Worm (Caenorhabditis elegans) whole organism, early embryonic: ENCODE data around the gene C56E6.7.

Experiments used
- B0310.2 ChIP-seq: sonication (generic microtip); optimal IDR thresholded peaks from 2 replicates; lab custom pipeline; 2016; ENCODE audit warnings: mild to moderate bottlenecking, missing genetic modification characterization, missing compliant biosample characterization
- F13C5.2 ChIP-seq: sonication (generic microtip); optimal IDR thresholded peaks from 2 replicates; lab custom pipeline; 2017; ENCODE audit warnings: mild to moderate bottlenecking, missing genetic modification characterization, inconsistent platforms, missing compliant biosample characterization
- aly-1 ChIP-seq: sonication (generic microtip); optimal IDR thresholded peaks from 2 replicates; lab custom pipeline; 2016; ENCODE audit warnings: missing genetic modification characterization, missing compliant biosample characterization
- ama-1 ChIP-seq: fragments of 150-350 bp; optimal IDR thresholded peaks from 2 replicates; lab custom pipeline; 2014
- ceh-13 ChIP-seq: fragments of 200-800 bp; sonication (Bioruptor generic); optimal IDR thresholded peaks from 2 replicates; lab custom pipeline; 2018; ENCODE audit warnings: mild to moderate bottlenecking, missing genetic modification characterization, missing compliant biosample characterization
- ceh-36 ChIP-seq: sonication (generic microtip); optimal IDR thresholded peaks from 2 replicates; lab custom pipeline; 2016; ENCODE audit warnings: missing genetic modification characterization, inconsistent platforms, missing compliant biosample characterization
- ets-7 ChIP-seq: sonication (generic microtip); optimal IDR thresholded peaks from 2 replicates; lab custom pipeline; 2016; ENCODE audit warnings: missing genotype, missing genetic modification characterization, missing compliant biosample characterization
- flt-1 ChIP-seq: fragments of 200-800 bp; sonication (Bioruptor generic); IDR thresholded peaks from 2 replicates; pipeline ENCODE4 v1.3.6; 2022; ENCODE audit warnings: missing genetic modification characterization, missing compliant biosample characterization
- hmbx-1 ChIP-seq: sonication (generic microtip); optimal IDR thresholded peaks from 2 replicates; lab custom pipeline; 2016; ENCODE audit warnings: mild to moderate bottlenecking, missing genetic modification characterization, missing compliant biosample characterization
- hmg-4 ChIP-seq: fragments of 200-800 bp; sonication (Bioruptor generic); optimal IDR thresholded peaks from 2 replicates; lab custom pipeline; 2018; ENCODE audit warnings: mild to moderate bottlenecking, missing genetic modification characterization, missing compliant biosample characterization
- hnd-1 ChIP-seq: sonication (generic microtip); optimal IDR thresholded peaks from 2 replicates; lab custom pipeline; 2016; ENCODE audit warnings: missing genetic modification characterization, missing compliant biosample characterization
- pes-1 ChIP-seq: fragments of 200-800 bp; sonication (Bioruptor generic); IDR thresholded peaks from 2 replicates; pipeline ENCODE4 v1.3.6; 2022; ENCODE audit warnings: missing genetic modification reagents, missing genetic modification characterization, missing compliant biosample characterization
- scrt-1 ChIP-seq: fragments of 200-800 bp; sonication (Bioruptor generic); IDR thresholded peaks from 2 replicates; pipeline ENCODE4 v1.3.6; 2022; ENCODE audit warnings: missing genetic modification characterization, missing compliant biosample characterization
- sea-1 ChIP-seq: fragments of 200-800 bp; sonication (Bioruptor generic); conservative IDR thresholded peaks from 2 replicates; pipeline ENCODE4 v1.3.6; 2022; ENCODE audit warnings: missing genetic modification characterization, missing compliant biosample characterization
- tbx-11 ChIP-seq: fragments of 200-800 bp; sonication (Bioruptor generic); IDR thresholded peaks from 2 replicates; pipeline ENCODE4 v1.3.6; 2022; ENCODE audit warnings: missing genetic modification characterization, missing compliant biosample characterization
- tbx-37 ChIP-seq: fragments of 200-800 bp; sonication (Bioruptor generic); conservative IDR thresholded peaks from 2 replicates; pipeline ENCODE4 v1.3.6; 2022; ENCODE audit warnings: missing genetic modification reagents, missing genetic modification characterization, missing compliant biosample characterization
- tra-4 ChIP-seq: sonication (generic microtip); optimal IDR thresholded peaks from 2 replicates; lab custom pipeline; 2017; ENCODE audit warnings: missing genetic modification characterization, missing compliant biosample characterization

Gene C56E6.7

ce11 chrII:6544842-6545410, 28.6 kb downstream of the C56E6.7 start, which contains the start of gene lron-15:
lron-15 (minus strand) TSS chrII:6544892.
- TF ChIP-seq hmg-4 (GFP tag; lab: Kevin White, UChicago) (no peak), B0310.2 (tag; lab: Kevin White, UChicago) (no peak), tra-4 (tag; lab: Kevin White, UChicago) (no peak), flt-1 (no peak), pes-1 (GFP tag; lab: Robert Waterston, UW) (no peak), tbx-11 (no peak), F13C5.2 (no peak), hmbx-1 (tag; lab: Kevin White, UChicago) (no peak)

DNA sequence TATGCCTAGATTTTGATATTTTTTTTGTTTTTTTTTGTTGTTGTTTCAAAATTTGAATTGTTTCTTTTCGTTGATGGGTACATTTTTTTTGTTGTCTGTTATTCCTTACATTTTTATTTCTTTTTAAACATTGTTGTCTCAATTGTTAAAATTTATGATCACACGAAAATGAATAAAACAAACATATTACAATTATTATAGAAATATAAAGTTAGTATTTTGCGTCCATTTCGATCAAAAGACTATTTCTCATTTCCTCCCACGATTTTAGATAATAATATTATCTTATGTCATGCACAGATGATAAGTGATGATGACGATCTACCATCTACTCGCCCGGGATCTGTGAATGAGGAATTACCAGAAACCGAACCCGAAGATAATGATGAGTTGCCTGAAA, 38.3 kb downstream of the C56E6.7 start, which contains the start of gene wrn-1:
TSS of gene wrn-1 (plus strand) at position 301 of the 400 bp plus-strand sequence.
- no peak for TF ChIP-seq hmg-4 (GFP tag; lab: Kevin White, UChicago)
- TF ChIP-seq aly-1 (tag; lab: Kevin White, UChicago): no peak
- TF ChIP-seq F13C5.2: no peak
- no peak for TF ChIP-seq flt-1
- no peak for TF ChIP-seq tbx-37 (GFP tag; lab: Robert Waterston, UW)
- no peak for TF ChIP-seq ceh-13
- no peak for TF ChIP-seq pes-1 (GFP tag; lab: Robert Waterston, UW)
- no peak for TF ChIP-seq hmbx-1 (tag; lab: Kevin White, UChicago)
- no peak for TF ChIP-seq tbx-11
- no peak for TF ChIP-seq ets-7 (tag; lab: Kevin White, UChicago)
- TF ChIP-seq scrt-1 (GFP tag; lab: Robert Waterston, UW): no peak
- TF ChIP-seq ama-1 (lab: Kevin White, UChicago): no peak
- no peak for TF ChIP-seq B0310.2 (tag; lab: Kevin White, UChicago)
- TF ChIP-seq sea-1 (GFP tag; lab: Robert Waterston, UW): no peak

DNA sequence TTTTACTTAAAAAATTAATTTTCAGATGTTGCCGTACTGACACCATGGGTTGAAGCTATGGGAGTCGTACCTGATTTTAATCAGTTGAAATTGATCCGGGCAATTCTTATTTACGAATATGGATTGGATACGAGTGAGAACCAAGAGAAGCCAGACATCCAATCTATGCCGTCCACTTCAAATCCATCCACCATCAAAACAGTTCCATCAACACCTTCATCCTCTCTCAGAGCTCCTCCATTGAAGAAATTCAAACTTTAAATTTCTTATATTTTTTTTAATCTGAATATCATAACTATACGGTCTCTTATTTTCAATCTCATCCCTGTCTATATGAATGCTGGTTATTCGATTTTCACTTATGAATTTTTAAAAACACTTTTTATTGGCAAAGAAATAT, 42.5 kb downstream of the C56E6.7 start:
- no peak for TF ChIP-seq pes-1 (GFP tag; lab: Robert Waterston, UW)
- no peak for TF ChIP-seq tra-4 (tag; lab: Kevin White, UChicago)
- TF ChIP-seq hmg-4 (GFP tag; lab: Kevin White, UChicago): no peak
- TF ChIP-seq sea-1 (GFP tag; lab: Robert Waterston, UW): no peak
- no peak for TF ChIP-seq B0310.2 (tag; lab: Kevin White, UChicago)
- TF ChIP-seq scrt-1 (GFP tag; lab: Robert Waterston, UW): no peak
- TF ChIP-seq hmbx-1 (tag; lab: Kevin White, UChicago): no peak
- TF ChIP-seq flt-1: no peak
- no peak for TF ChIP-seq ama-1 (lab: Kevin White, UChicago)
- no peak for TF ChIP-seq aly-1 (tag; lab: Kevin White, UChicago)
- no peak for TF ChIP-seq ets-7 (tag; lab: Kevin White, UChicago)
- TF ChIP-seq ceh-36: no peak

DNA sequence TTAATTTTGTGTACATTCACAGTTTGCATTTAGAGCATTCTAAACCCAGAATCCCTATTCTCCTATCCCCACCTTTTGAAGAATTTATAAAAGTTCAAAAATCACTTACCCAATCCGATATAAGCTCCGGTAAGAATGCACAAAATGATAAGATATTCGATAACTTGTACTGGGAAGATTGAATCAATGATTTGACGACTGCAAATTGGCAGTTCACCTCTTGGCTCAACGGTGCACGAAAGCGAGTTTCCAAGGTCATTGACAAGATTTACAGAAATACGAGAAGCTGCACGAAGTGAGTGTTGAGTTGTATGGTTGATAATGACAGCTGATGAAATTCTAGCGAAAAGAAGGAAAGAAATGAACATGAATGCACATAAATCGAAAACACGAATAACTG, 43.9 kb downstream of the C56E6.7 start:
- TF ChIP-seq pes-1 (GFP tag; lab: Robert Waterston, UW) (no peak), hmbx-1 (tag; lab: Kevin White, UChicago) (no peak), hnd-1 (tag; lab: Kevin White, UChicago) (no peak), tbx-11 (no peak), tra-4 (tag; lab: Kevin White, UChicago) (no peak), ama-1 (lab: Kevin White, UChicago) (no peak), flt-1 (no peak), ceh-13 (no peak), B0310.2 (tag; lab: Kevin White, UChicago) (no peak), scrt-1 (GFP tag; lab: Robert Waterston, UW) (no peak), sea-1 (GFP tag; lab: Robert Waterston, UW) (no peak), ceh-36 (no peak), hmg-4 (GFP tag; lab: Kevin White, UChicago) (no peak), F13C5.2 (no peak), aly-1 (tag; lab: Kevin White, UChicago) (no peak), tbx-37 (GFP tag; lab: Robert Waterston, UW) (no peak), ets-7 (tag; lab: Kevin White, UChicago) (no peak)

ce11 chrII:6561300-6561699, 44.9 kb downstream of the C56E6.7 start, which contains the start of gene F18C5.10:
F18C5.10 (minus strand) TSS chrII:6561444.
- no peak for TF ChIP-seq F13C5.2
- TF ChIP-seq scrt-1 (GFP tag; lab: Robert Waterston, UW): no peak
- no peak for TF ChIP-seq flt-1
- no peak for TF ChIP-seq tbx-37 (GFP tag; lab: Robert Waterston, UW)
- TF ChIP-seq ets-7 (tag; lab: Kevin White, UChicago): no peak
- no peak for TF ChIP-seq sea-1 (GFP tag; lab: Robert Waterston, UW)
- TF ChIP-seq hmbx-1 (tag; lab: Kevin White, UChicago): no peak
- no peak for TF ChIP-seq ceh-13
- no peak for TF ChIP-seq B0310.2 (tag; lab: Kevin White, UChicago)
- no peak for TF ChIP-seq hnd-1 (tag; lab: Kevin White, UChicago)
- no peak for TF ChIP-seq tbx-11

ce11 chrII:6562203-6562867, 46.0 kb downstream of the C56E6.7 start:
- no peak for TF ChIP-seq hmbx-1 (tag; lab: Kevin White, UChicago)
- TF ChIP-seq ama-1 (lab: Kevin White, UChicago): no peak
- no peak for TF ChIP-seq hnd-1 (tag; lab: Kevin White, UChicago)
- no peak for TF ChIP-seq B0310.2 (tag; lab: Kevin White, UChicago)
- no peak for TF ChIP-seq scrt-1 (GFP tag; lab: Robert Waterston, UW)

ce11 chrII:6563238-6563637, 46.9 kb downstream of the C56E6.7 start:
- no peak for TF ChIP-seq pes-1 (GFP tag; lab: Robert Waterston, UW)
- no peak for TF ChIP-seq B0310.2 (tag; lab: Kevin White, UChicago)
- no peak for TF ChIP-seq ets-7 (tag; lab: Kevin White, UChicago)
- no peak for TF ChIP-seq tbx-37 (GFP tag; lab: Robert Waterston, UW)
- TF ChIP-seq flt-1: no peak
